Worm (Caenorhabditis elegans) whole organism, midembryonic: Measurements from ENCODE around the gene lgc-56.

Experiments used
- T22C8.4 ChIP-seq: fragments of 200-800 bp; sonication (Bioruptor generic); IDR thresholded peaks from 2 replicates; pipeline ENCODE4 v1.3.6; 2022; ENCODE audit warnings: missing genetic modification characterization, missing compliant biosample characterization
- cog-1 ChIP-seq: sonication (generic microtip); optimal IDR thresholded peaks from 2 replicates; lab custom pipeline; 2016; ENCODE audit warnings: missing genetic modification characterization, missing compliant biosample characterization
- flt-1 ChIP-seq: fragments of 200-800 bp; sonication (Bioruptor generic); IDR thresholded peaks from 2 replicates; pipeline ENCODE4 v1.3.6; 2022; ENCODE audit warnings: missing genetic modification characterization, missing compliant biosample characterization
- ref-1 ChIP-seq: fragments of 200-800 bp; sonication (Bioruptor generic); conservative IDR thresholded peaks from 2 replicates; pipeline ENCODE4 v1.3.6; 2022; ENCODE audit warnings: missing genetic modification reagents, missing genetic modification characterization, missing compliant biosample characterization

DNA sequence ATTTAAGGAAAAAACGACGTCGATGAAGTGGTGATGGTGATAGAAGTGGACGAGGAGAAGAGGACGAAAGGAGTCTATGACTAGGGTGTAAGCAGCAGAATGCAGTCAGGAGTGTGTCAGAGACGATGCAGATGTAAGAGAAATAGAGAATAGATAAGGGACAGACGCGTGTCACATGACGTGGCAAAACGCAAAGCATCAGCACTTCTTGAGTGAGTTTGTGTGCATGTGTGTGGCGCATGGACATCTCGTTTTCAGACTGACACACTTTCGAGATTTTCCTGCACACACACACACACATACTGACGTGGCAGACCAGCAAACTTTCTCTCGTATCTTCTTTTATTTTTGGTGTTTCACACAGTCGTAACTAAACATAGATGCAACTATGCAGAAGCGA is 52.3 kb downstream of the lgc-56 start:
- TF ChIP-seq cog-1 (tag; lab: Kevin White, UChicago) = no peak
- no peak for TF ChIP-seq T22C8.4 (GFP tag; lab: Robert Waterston, UW)
- TF ChIP-seq ref-1 (GFP tag; lab: Robert Waterston, UW) = no peak
- no peak; the same call in 1 of the 2 replicates for TF ChIP-seq flt-1
